Worm (Caenorhabditis elegans): ENCODE results near the gene dyf-3.
"Not testable (repeated sequence)": the region's sequence is repeated elsewhere in the genome, so short reads cannot be mapped to it uniquely, and the experiment has no call there.

Gene dyf-3

DNA sequence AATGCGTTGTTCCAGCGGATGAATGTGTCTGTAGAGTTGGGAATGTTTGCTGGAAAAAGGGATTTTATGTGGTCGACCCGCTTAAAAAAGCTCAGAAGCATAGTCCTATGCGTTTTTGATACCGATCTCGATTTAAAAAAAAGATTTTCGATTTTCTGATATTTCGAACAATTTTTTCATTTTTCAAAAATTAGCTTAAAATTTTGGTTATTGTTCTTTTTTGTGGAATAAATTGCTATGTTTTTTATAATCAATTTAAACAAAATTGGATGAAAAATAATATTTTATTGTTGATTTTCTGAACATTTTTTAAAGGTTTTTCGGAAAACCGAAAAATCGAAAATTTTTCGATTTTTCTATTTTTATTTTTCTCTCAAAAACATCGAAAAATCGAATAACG is 34.4 kb upstream of the dyf-3 start, which contains the start of gene C04C3.7:
C04C3.7 (minus strand) TSS at position 101 of the 400 bp plus-strand sequence.
- not testable (repeated sequence) for TF ChIP-seq blmp-1, lsy-2, unc-39 (tag; optimal IDR thresholded peaks at IDR 0.05)

ce11 chrIV:3428434-3428950 is 29.5 kb upstream of the dyf-3 start, which contains the start of the genes C04C3.9 and srz-60:
TSS of gene C04C3.9 (minus strand) at chrIV:3428534.
TSS of gene srz-60 (plus strand) at chrIV:3428900.
- TF ChIP-seq mls-2 (tag; optimal IDR thresholded peaks at IDR 0.05) = no peak
- no peak for TF ChIP-seq nhr-12 (tag; optimal IDR thresholded peaks at IDR 0.05)
- TF ChIP-seq elt-1 (tag; optimal IDR thresholded peaks at IDR 0.05; ENCODE audit: borderline replicate concordance, insufficient read depth) = no peak
- TF ChIP-seq nhr-237 (tag; optimal IDR thresholded peaks at IDR 0.05) = no peak
- no peak for TF ChIP-seq ztf-11 (tag; optimal IDR thresholded peaks at IDR 0.05)
- no peak for TF ChIP-seq tbx-8 (GFP tag; optimal IDR thresholded peaks at IDR 0.05)
- no peak for TF ChIP-seq unc-62 (GFP tag; optimal IDR thresholded peaks at IDR 0.05)

ce11 chrIV:3422516-3422915 is 23.5 kb upstream of the dyf-3 start, which contains the start of gene C04C3.6:
TSS of gene C04C3.6 (minus strand) at chrIV:3422616.
- TF ChIP-seq lin-13 (tag; optimal IDR thresholded peaks at IDR 0.05) (no peak), blmp-1 (tag; optimal IDR thresholded peaks at IDR 0.05) (no peak), unc-62 (GFP tag; optimal IDR thresholded peaks at IDR 0.05) (no peak), ztf-11 (tag; optimal IDR thresholded peaks at IDR 0.05) (no peak), unc-120 (tag; optimal IDR thresholded peaks at IDR 0.05; ENCODE audit: poor library complexity, severe bottlenecking) (no peak), mls-2 (tag; optimal IDR thresholded peaks at IDR 0.05) (no peak), zip-8 (tag; optimal IDR thresholded peaks at IDR 0.05) (no peak), ceh-43 (GFP tag; optimal IDR thresholded peaks at IDR 0.05) (no peak), nhr-28 (tag; optimal IDR thresholded peaks at IDR 0.05) (no peak), lsy-2 (tag; optimal IDR thresholded peaks at IDR 0.05) (no peak), ces-1 (GFP tag; optimal IDR thresholded peaks at IDR 0.05) (no peak), ceh-83 (GFP tag; optimal IDR thresholded peaks at IDR 0.05) (no peak)

ce11 chrIV:3418741-3419140 is 19.7 kb upstream of the dyf-3 start:
- no peak for TF ChIP-seq mab-5 (tag; optimal IDR thresholded peaks at IDR 0.05)
- no peak for TF ChIP-seq nhr-12 (tag; optimal IDR thresholded peaks at IDR 0.05)
- no peak for TF ChIP-seq ces-1 (GFP tag; optimal IDR thresholded peaks at IDR 0.05)
- no peak for TF ChIP-seq ham-2 (GFP tag; optimal IDR thresholded peaks at IDR 0.05)
- TF ChIP-seq unc-120 (tag; optimal IDR thresholded peaks at IDR 0.05; ENCODE audit: poor library complexity, severe bottlenecking) = no peak
- no peak for TF ChIP-seq blmp-1 (tag; optimal IDR thresholded peaks at IDR 0.05)
- TF ChIP-seq mep-1 (tag; optimal IDR thresholded peaks at IDR 0.05) = no peak
- no peak for TF ChIP-seq ztf-11 (tag; optimal IDR thresholded peaks at IDR 0.05)
- TF ChIP-seq elt-3 (tag; optimal IDR thresholded peaks at IDR 0.05) = no peak
- no peak for TF ChIP-seq mls-2 (tag; optimal IDR thresholded peaks at IDR 0.05)
- no peak for TF ChIP-seq unc-62 (GFP tag; optimal IDR thresholded peaks at IDR 0.05)
- TF ChIP-seq sem-2 (GFP tag; optimal IDR thresholded peaks at IDR 0.05) = no peak
- no peak for TF ChIP-seq elt-1 (tag; optimal IDR thresholded peaks at IDR 0.05; ENCODE audit: borderline replicate concordance, insufficient read depth)
- TF ChIP-seq nhr-76 (tag; optimal IDR thresholded peaks at IDR 0.05) = no peak
- no peak for TF ChIP-seq cnd-1 (tag; optimal IDR thresholded peaks at IDR 0.05)
- no peak for TF ChIP-seq ceh-43 (GFP tag; optimal IDR thresholded peaks at IDR 0.05)
- TF ChIP-seq sptf-1 (tag; optimal IDR thresholded peaks at IDR 0.05) = no peak
- no peak for TF ChIP-seq zip-8 (tag; optimal IDR thresholded peaks at IDR 0.05)
- TF ChIP-seq ceh-39 (tag; optimal IDR thresholded peaks at IDR 0.05) = no peak
- TF ChIP-seq nhr-2 (tag; optimal IDR thresholded peaks at IDR 0.05) = no peak

DNA sequence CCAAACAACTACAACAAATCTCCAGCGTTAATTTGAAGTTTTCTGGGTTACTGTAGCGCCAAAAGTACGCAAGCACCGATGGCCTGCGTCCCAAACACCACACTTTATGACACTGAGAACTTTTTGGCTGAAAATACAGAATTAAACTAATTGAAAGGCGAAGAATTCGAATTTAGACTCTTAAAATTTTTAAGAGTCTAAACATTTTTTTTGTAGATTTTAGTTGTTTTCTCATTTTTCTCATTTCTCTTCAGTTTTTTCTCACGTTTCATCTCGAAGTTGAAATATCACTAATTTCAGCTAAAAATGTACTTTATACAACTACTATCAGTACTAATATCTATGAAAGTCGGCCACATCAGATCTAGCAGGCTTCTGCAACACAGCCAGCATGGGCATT is 16.4 kb upstream of the dyf-3 start, which contains the start of gene lgc-9:
lgc-9 (plus strand) TSS at position 301 of the 400 bp plus-strand sequence.
- TF ChIP-seq unc-120 (tag; optimal IDR thresholded peaks at IDR 0.05; ENCODE audit: poor library complexity, severe bottlenecking) (no peak), nhr-76 (tag; optimal IDR thresholded peaks at IDR 0.05) (no peak), unc-62 (GFP tag; optimal IDR thresholded peaks at IDR 0.05) (no peak)

DNA sequence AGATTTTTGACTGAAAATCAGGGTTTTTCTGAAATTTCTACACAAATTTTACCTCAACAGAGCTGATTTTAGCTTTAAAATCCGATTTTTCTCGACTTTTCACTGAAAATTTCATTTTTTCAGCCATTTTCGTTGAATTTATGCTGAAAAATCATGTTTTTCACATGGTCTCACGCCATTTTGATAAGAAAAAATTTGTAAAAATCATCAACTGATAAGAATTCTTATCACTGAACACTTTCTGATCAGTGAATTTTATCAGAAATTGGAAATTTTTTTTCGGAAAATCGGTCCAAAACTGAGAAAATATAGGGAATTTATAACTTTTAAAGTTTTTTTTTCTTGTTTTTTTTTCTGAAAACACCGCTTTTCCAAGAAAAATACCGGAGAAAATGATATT is 1.9 kb upstream of the dyf-3 start:
- TF ChIP-seq mab-5 (tag; optimal IDR thresholded peaks at IDR 0.05) = no peak
- TF ChIP-seq mls-2 (tag; optimal IDR thresholded peaks at IDR 0.05) = no peak
- TF ChIP-seq M03D4.4 (tag; optimal IDR thresholded peaks at IDR 0.05) = no peak
- TF ChIP-seq nhr-76 (tag; optimal IDR thresholded peaks at IDR 0.05) = no peak
- TF ChIP-seq ces-1 (GFP tag; optimal IDR thresholded peaks at IDR 0.05) = no peak
- no peak for TF ChIP-seq nhr-237 (tag; optimal IDR thresholded peaks at IDR 0.05)
- TF ChIP-seq pha-4 (tag; optimal IDR thresholded peaks at IDR 0.05) = no peak
- no peak for TF ChIP-seq lsy-2 (tag; optimal IDR thresholded peaks at IDR 0.05)
- TF ChIP-seq nhr-28 (tag; optimal IDR thresholded peaks at IDR 0.05) = no peak
- TF ChIP-seq zip-8 (tag; optimal IDR thresholded peaks at IDR 0.05) = no peak

Data from whole organism, mixed stage, embryonic.